Worm (Caenorhabditis elegans): ENCODE data around the gene cec-4.

The cec-4 gene

DNA sequence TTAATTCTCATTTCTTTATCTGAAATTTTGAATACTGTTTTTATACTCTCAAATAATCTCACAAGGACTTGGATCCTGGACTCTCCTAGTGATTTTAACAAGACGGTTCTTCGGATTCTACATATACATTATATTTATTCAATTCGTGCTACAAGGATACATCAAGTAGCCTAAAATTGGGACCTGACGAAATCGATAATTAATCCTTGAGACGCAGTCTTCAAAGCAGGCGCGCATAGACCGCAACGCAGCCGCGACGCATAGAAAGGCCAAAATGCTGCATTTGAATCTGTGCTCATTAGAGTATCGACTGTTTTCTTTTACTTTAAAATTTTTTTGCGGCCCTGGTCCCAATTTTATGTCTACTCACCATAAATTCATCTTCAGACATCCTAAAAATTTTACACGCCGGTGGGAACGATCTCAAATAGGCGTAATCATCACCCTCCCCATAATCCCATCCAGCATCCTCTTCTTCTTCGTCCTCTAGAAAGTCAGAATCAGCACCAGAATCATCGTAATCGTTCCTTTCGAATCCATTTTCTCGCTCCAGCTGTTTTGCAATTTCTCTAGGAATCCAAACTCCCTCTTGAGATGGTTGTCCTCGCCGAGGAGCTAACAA, at the start of gene cec-4:
TSS of gene cec-4 (plus strand) at position 572 of the 622 bp plus-strand sequence.
- TF ChIP-seq hmg-4 (GFP tag; optimal IDR thresholded peaks at IDR 0.05) (no peak), ama-1 (optimal IDR thresholded peaks at IDR 0.05) (peak; percentile 52)

ce11 chrIV:7530226-7531070, 45.1 kb upstream of the cec-4 start:
- TF ChIP-seq hmbx-1 (tag; optimal IDR thresholded peaks at IDR 0.05) (no peak), pes-1 (GFP tag; IDR thresholded peaks at IDR 0.05) (no peak), aly-1 (tag; optimal IDR thresholded peaks at IDR 0.05) (no peak), tra-4 (tag; optimal IDR thresholded peaks at IDR 0.05) (no peak), B0310.2 (tag; optimal IDR thresholded peaks at IDR 0.05) (no peak), flt-1 (GFP tag; IDR thresholded peaks at IDR 0.05) (no peak), hnd-1 (tag; optimal IDR thresholded peaks at IDR 0.05) (no peak), ceh-36 (tag; optimal IDR thresholded peaks at IDR 0.05) (no peak), tbx-11 (GFP tag; IDR thresholded peaks at IDR 0.05) (no peak), tbx-37 (GFP tag; conservative IDR thresholded peaks at IDR 0.05) (no peak), ama-1 (optimal IDR thresholded peaks at IDR 0.05) (no peak)

ce11 chrIV:7532360-7532759, 43.2 kb upstream of the cec-4 start, which contains the start of gene R05G6.1:
TSS of gene R05G6.1 (plus strand) at chrIV:7532660.
- TF ChIP-seq flt-1 (GFP tag; IDR thresholded peaks at IDR 0.05) (no peak), pes-1 (GFP tag; IDR thresholded peaks at IDR 0.05) (no peak), ama-1 (optimal IDR thresholded peaks at IDR 0.05) (no peak), ceh-36 (tag; optimal IDR thresholded peaks at IDR 0.05) (no peak), aly-1 (tag; optimal IDR thresholded peaks at IDR 0.05) (no peak), sea-1 (GFP tag; conservative IDR thresholded peaks at IDR 0.05) (no peak), hnd-1 (tag; optimal IDR thresholded peaks at IDR 0.05) (no peak), ceh-13 (GFP tag; optimal IDR thresholded peaks at IDR 0.05) (no peak)

ce11 chrIV:7542485-7543001, 33.0 kb upstream of the cec-4 start, which contains the start of gene R05G6.10:
TSS of gene R05G6.10 (minus strand) at chrIV:7542535.
- no peak for TF ChIP-seq sea-1 (GFP tag; conservative IDR thresholded peaks at IDR 0.05)
- no peak for TF ChIP-seq B0310.2 (tag; optimal IDR thresholded peaks at IDR 0.05)
- TF ChIP-seq aly-1 (tag; optimal IDR thresholded peaks at IDR 0.05) = no peak
- TF ChIP-seq pes-1 (GFP tag; IDR thresholded peaks at IDR 0.05) = no peak
- TF ChIP-seq tra-4 (tag; optimal IDR thresholded peaks at IDR 0.05) = no peak
- no peak for TF ChIP-seq ama-1 (optimal IDR thresholded peaks at IDR 0.05)
- TF ChIP-seq ceh-13 (GFP tag; optimal IDR thresholded peaks at IDR 0.05) = no peak
- no peak for TF ChIP-seq hmbx-1 (tag; optimal IDR thresholded peaks at IDR 0.05)
- no peak for TF ChIP-seq hnd-1 (tag; optimal IDR thresholded peaks at IDR 0.05)
- TF ChIP-seq tbx-11 (GFP tag; IDR thresholded peaks at IDR 0.05) = no peak
- TF ChIP-seq tbx-37 (GFP tag; conservative IDR thresholded peaks at IDR 0.05) = no peak
- no peak for TF ChIP-seq ceh-36 (tag; optimal IDR thresholded peaks at IDR 0.05)
- TF ChIP-seq ets-7 (tag; optimal IDR thresholded peaks at IDR 0.05) = no peak
- TF ChIP-seq flt-1 (GFP tag; IDR thresholded peaks at IDR 0.05) = no peak
- TF ChIP-seq scrt-1 (GFP tag; IDR thresholded peaks at IDR 0.05) = no peak
- TF ChIP-seq F13C5.2 (tag; optimal IDR thresholded peaks at IDR 0.05) = no peak

- TF ChIP-seq hmg-4 (GFP tag; optimal IDR thresholded peaks at IDR 0.05) = no peak
- no peak for TF ChIP-seq sea-1 (GFP tag; conservative IDR thresholded peaks at IDR 0.05)
- TF ChIP-seq ama-1 (optimal IDR thresholded peaks at IDR 0.05) = no peak
- TF ChIP-seq hnd-1 (tag; optimal IDR thresholded peaks at IDR 0.05) = no peak
- TF ChIP-seq F13C5.2 (tag; optimal IDR thresholded peaks at IDR 0.05) = no peak
- no peak for TF ChIP-seq tra-4 (tag; optimal IDR thresholded peaks at IDR 0.05)
- TF ChIP-seq flt-1 (GFP tag; IDR thresholded peaks at IDR 0.05) = no peak
- no peak for TF ChIP-seq tbx-11 (GFP tag; IDR thresholded peaks at IDR 0.05)
- TF ChIP-seq B0310.2 (tag; optimal IDR thresholded peaks at IDR 0.05) = no peak
- TF ChIP-seq tbx-37 (GFP tag; conservative IDR thresholded peaks at IDR 0.05) = no peak
- TF ChIP-seq ceh-36 (tag; optimal IDR thresholded peaks at IDR 0.05) = no peak
- TF ChIP-seq hmbx-1 (tag; optimal IDR thresholded peaks at IDR 0.05) = no peak
- TF ChIP-seq ets-7 (tag; optimal IDR thresholded peaks at IDR 0.05) = no peak
These were observed 31.9 kb upstream of the cec-4 start for ce11 chrIV:7543662-7544061.

ce11 chrIV:7547843-7548578, 27.5 kb upstream of the cec-4 start, which contains the start of the genes cdd-2 and oef-1:
TSS of gene cdd-2 (minus strand) at chrIV:7547893.
TSS of gene oef-1 (plus strand) at chrIV:7548417.
- TF ChIP-seq ceh-36 (tag; optimal IDR thresholded peaks at IDR 0.05) (no peak), hnd-1 (tag; optimal IDR thresholded peaks at IDR 0.05) (no peak), tbx-11 (GFP tag; IDR thresholded peaks at IDR 0.05) (no peak), hmbx-1 (tag; optimal IDR thresholded peaks at IDR 0.05) (no peak), pes-1 (GFP tag; IDR thresholded peaks at IDR 0.05) (no peak), ama-1 (optimal IDR thresholded peaks at IDR 0.05) (no peak), ceh-13 (GFP tag; optimal IDR thresholded peaks at IDR 0.05) (no peak), scrt-1 (GFP tag; IDR thresholded peaks at IDR 0.05) (no peak), tbx-37 (GFP tag; conservative IDR thresholded peaks at IDR 0.05) (no peak), hmg-4 (GFP tag; optimal IDR thresholded peaks at IDR 0.05) (no peak), sea-1 (GFP tag; conservative IDR thresholded peaks at IDR 0.05) (no peak), B0310.2 (tag; optimal IDR thresholded peaks at IDR 0.05) (no peak), aly-1 (tag; optimal IDR thresholded peaks at IDR 0.05) (no peak), ets-7 (tag; optimal IDR thresholded peaks at IDR 0.05) (no peak), tra-4 (tag; optimal IDR thresholded peaks at IDR 0.05) (no peak)

Data from whole organism, early embryonic.